Fruit fly (Drosophila melanogaster): ENCODE data around the gene pon.

The pon gene

DNA sequence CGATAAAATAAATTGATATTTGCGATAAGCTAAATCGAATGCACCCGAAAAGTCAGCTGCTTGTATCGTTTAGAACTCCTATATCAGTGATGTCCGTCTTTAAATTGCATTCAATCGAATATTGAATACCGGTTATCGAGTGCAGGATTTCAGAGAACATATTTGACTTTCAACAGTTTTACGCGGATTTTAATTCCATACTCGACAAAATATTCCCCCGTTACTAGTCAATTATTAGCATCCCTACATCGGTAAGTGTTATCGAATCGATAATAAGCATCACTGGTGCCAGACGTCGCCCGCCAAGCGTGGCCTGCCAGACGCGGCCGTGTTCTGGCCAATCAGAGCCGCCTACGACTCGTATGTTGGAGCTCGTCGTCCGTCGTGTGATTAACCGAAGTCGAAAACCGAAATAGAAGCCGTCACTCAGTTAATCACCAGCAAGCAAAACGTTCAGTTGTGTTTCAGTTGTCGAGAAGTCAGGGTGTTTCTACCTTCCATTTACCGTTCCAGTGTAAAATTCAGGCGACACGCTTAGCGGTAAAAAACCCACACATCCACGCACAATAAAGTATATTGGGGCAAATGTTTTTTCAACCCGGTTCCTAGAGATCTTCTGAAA is 51.8 kb downstream of the pon start, which contains the start of gene ctp (continued):
- TF ChIP-seq sob (GFP tag; IDR thresholded peaks at IDR 0.05) (0 out of 2 replicates have a peak, but pooled peaks have one; percentile 27), grn (GFP tag; optimal IDR thresholded peaks at IDR 0.05) (no peak), CG10959 (GFP tag; IDR thresholded peaks at IDR 0.05) (no peak), NC2α (GFP tag; optimal IDR thresholded peaks at IDR 0.05) (no peak), Dfd (GFP tag; optimal IDR thresholded peaks at IDR 0.05) (no peak), pum (GFP tag; optimal IDR thresholded peaks at IDR 0.05) (peak; percentile 1), slou (GFP tag; optimal IDR thresholded peaks at IDR 0.05) (no peak), Adf1 (GFP tag; IDR thresholded peaks at IDR 0.05) (peak; percentile 45; the same call in 1 of the 2 replicates), insv (GFP tag; optimal IDR thresholded peaks at IDR 0.05) (peak in 1 of 2 experiments; percentile 24), CG11456 (GFP tag; IDR thresholded peaks at IDR 0.05) (0 out of 3 replicates have a peak, but pooled peaks have one; percentile 53), nau (GFP tag; optimal IDR thresholded peaks at IDR 0.05) (peak; percentile 42), CG18599 (GFP tag; optimal IDR thresholded peaks at IDR 0.05) (peak; percentile 44), CG3726 (GFP tag; IDR thresholded peaks at IDR 0.05) (no peak), chif (GFP tag; optimal IDR thresholded peaks at IDR 0.05) (peak; percentile 21 to 39), CG14965 (GFP tag; optimal IDR thresholded peaks at IDR 0.05; ENCODE audit: borderline replicate concordance) (no peak), twi (tag; optimal IDR thresholded peaks at IDR 0.05) (peak; percentile 21), CG3163 (GFP tag; optimal IDR thresholded peaks at IDR 0.05) (peak; percentile 34), CG4730 (GFP tag; IDR thresholded peaks at IDR 0.05) (no peak), CG14710 (tag; optimal IDR thresholded peaks at IDR 0.05) (peak; percentile 49), CG11695 (GFP tag; IDR thresholded peaks at IDR 0.05) (0 out of 3 replicates have a peak, but pooled peaks have one; percentile 26), luna (GFP tag; optimal IDR thresholded peaks at IDR 0.05) (no peak), dati (GFP tag; IDR thresholded peaks at IDR 0.05) (no peak), Sry-δ (GFP tag; optimal IDR thresholded peaks at IDR 0.05) (peak; percentile 75), CG7271 (tag; optimal IDR thresholded peaks at IDR 0.05) (no peak), z (GFP tag; IDR thresholded peaks at IDR 0.05) (no peak), CG4404 (GFP tag; IDR thresholded peaks at IDR 0.05) (peak; percentile 33; the same call in 1 of the 2 replicates), NK7.1 (GFP tag; optimal IDR thresholded peaks at IDR 0.05) (no peak), Optix (GFP tag; IDR thresholded peaks at IDR 0.05) (no peak), E2f1 (GFP tag; IDR thresholded peaks at IDR 0.05) (no peak), Doc3 (GFP tag; IDR thresholded peaks at IDR 0.05; ENCODE audit: partially characterized antibody) (peak; percentile 65; the same call in 2 of the 3 replicates), GATAe (GFP tag; conservative IDR thresholded peaks at IDR 0.05) (no peak), onecut (GFP tag; IDR thresholded peaks at IDR 0.05) (peak; percentile 63), Antp (GFP tag; optimal IDR thresholded peaks at IDR 0.05) (peak; percentile 46), Sry-β (GFP tag; optimal IDR thresholded peaks at IDR 0.05) (peak; percentile 94), Dll (GFP tag; IDR thresholded peaks at IDR 0.05; ENCODE audit: partially characterized antibody) (peak; percentile 74; the same call in 3 of the 4 replicates), dmrt99B (tag; optimal IDR thresholded peaks at IDR 0.05) (peak; percentile 27), Stat92E (GFP tag; optimal IDR thresholded peaks at IDR 0.05) (peak in 1 of 3 experiments; percentile 40), grau (tag; optimal IDR thresholded peaks at IDR 0.05) (peak; percentile 50), CG10462 (GFP tag; optimal IDR thresholded peaks at IDR 0.05) (no peak), fd102C (GFP tag; optimal IDR thresholded peaks at IDR 0.05) (no peak), CG17802 (tag; optimal IDR thresholded peaks at IDR 0.05) (no peak), CG1603 (tag; optimal IDR thresholded peaks at IDR 0.05) (peak; percentile 75), Opbp (GFP tag; IDR thresholded peaks at IDR 0.05; ENCODE audit: partially characterized antibody) (peak; percentile 58), CG34376 (GFP tag; optimal IDR thresholded peaks at IDR 0.05) (peak; percentile 78), BtbVII (GFP tag; optimal IDR thresholded peaks at IDR 0.05) (peak; percentile 25), Dp (GFP tag; optimal IDR thresholded peaks at IDR 0.05) (peak; percentile 11), Jarid2 (GFP tag; optimal IDR thresholded peaks at IDR 0.05) (peak; percentile 97), Lhr (GFP tag; optimal IDR thresholded peaks at IDR 0.05) (peak; percentile 58), hb (GFP tag; IDR thresholded peaks at IDR 0.05; ENCODE audit: partially characterized antibody) (peak; percentile 69; the same call in 1 of the 3 replicates)

All from whole organism, embryonic.